Fruit fly (Drosophila melanogaster) S2 (cell line): Measurements from ENCODE around the gene CG43219.

Experiments
- CG8478 ChIP-seq: fragments of >200 bp; optimal IDR thresholded peaks from 2 replicates; lab custom pipeline; 2018
- CTCF ChIP-seq, 2 experiments: fragments of >200 bp; optimal IDR thresholded peaks; 2 replicates each; lab custom pipeline; 2018

DNA sequence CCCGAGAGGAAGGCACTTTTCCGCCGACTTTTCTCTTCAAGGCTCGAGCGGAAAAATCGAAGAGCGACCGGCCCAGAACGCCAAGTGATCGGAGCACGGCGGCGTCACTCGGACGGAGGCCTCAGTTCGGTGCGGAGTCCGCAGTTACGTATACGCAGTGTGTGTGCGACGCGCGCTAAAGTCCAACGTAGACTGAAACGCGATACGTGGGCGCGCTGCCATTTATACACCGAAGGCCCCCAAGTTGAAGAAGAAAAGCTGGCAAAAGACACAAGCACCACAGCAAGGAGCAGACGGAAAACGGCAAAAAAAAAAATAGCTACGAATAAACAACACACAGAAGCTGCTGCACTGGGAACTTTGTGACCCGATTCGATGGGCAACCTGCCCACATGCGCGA, 27.0 kb upstream of the CG43219 start, which contains the start of gene CG42337:
- no peak for TF ChIP-seq CTCF (optimal IDR thresholded peaks at IDR 0.05; lab: Kevin White, UChicago)
- no peak for TF ChIP-seq CG8478 (lab: Kevin White, UChicago)
